Fruit fly (Drosophila melanogaster) whole organism, embryonic: ENCODE data around the gene Eig71Eg.

ENCODE experiments used
- Atf-2 ChIP-seq: fragments of 200-800 bp; sonication (Bioruptor generic); optimal IDR thresholded peaks from 2 replicates; lab custom pipeline; 2016; ENCODE audit warnings: missing biosample characterization, missing genetic modification characterization
- Bdp1 ChIP-seq: fragments of 200-800 bp; sonication (Bioruptor generic); optimal IDR thresholded peaks from 3 replicates; lab custom pipeline; 2016; ENCODE audit warnings: missing biosample characterization, missing genetic modification characterization
- CG10147 ChIP-seq: fragments of 200-800 bp; sonication (Bioruptor generic); optimal IDR thresholded peaks from 2 replicates; lab custom pipeline; 2019; ENCODE audit warnings: missing biosample characterization, mild to moderate bottlenecking, missing genetic modification characterization, moderate library complexity
- CG10565 ChIP-seq: fragments of 200-800 bp; sonication (Bioruptor generic); optimal IDR thresholded peaks from 3 replicates; lab custom pipeline; 2016; ENCODE audit warnings: missing biosample characterization, mild to moderate bottlenecking, missing genetic modification characterization
- CG10979 ChIP-seq: fragments of 200-800 bp; sonication (Bioruptor generic); optimal IDR thresholded peaks from 2 replicates; lab custom pipeline; 2018; ENCODE audit warnings: missing biosample characterization, mild to moderate bottlenecking, missing genetic modification characterization, moderate library complexity
- CG13123 ChIP-seq: fragments of 200-800 bp; sonication (Bioruptor generic); optimal IDR thresholded peaks from 2 replicates; lab custom pipeline; 2016; ENCODE audit warnings: missing biosample characterization, missing genetic modification characterization
- CG1647 ChIP-seq: fragments of 200-800 bp; sonication (Bioruptor generic); optimal IDR thresholded peaks from 3 replicates; lab custom pipeline; 2016; ENCODE audit warnings: missing biosample characterization, missing genetic modification characterization
- CG16815 ChIP-seq: fragments of 200-800 bp; sonication (Bioruptor generic); optimal IDR thresholded peaks from 3 replicates; lab custom pipeline; 2017; ENCODE audit warnings: missing biosample characterization, mild to moderate bottlenecking, missing genetic modification characterization
- CG2120 ChIP-seq: fragments of 200-800 bp; sonication (Bioruptor generic); optimal IDR thresholded peaks from 3 replicates; lab custom pipeline; 2016; ENCODE audit warnings: missing biosample characterization, missing genetic modification characterization
- CG2875 ChIP-seq: fragments of 200-800 bp; sonication (Bioruptor generic); optimal IDR thresholded peaks from 2 replicates; lab custom pipeline; 2017; ENCODE audit warnings: missing biosample characterization, mild to moderate bottlenecking, missing genetic modification characterization, missing genetic modification reagents
- CG4282 ChIP-seq: fragments of 200-800 bp; sonication (Bioruptor generic); optimal IDR thresholded peaks from 2 replicates; lab custom pipeline; 2016; ENCODE audit warnings: missing biosample characterization, missing genetic modification characterization
- CG5180 ChIP-seq: fragments of 200-800 bp; sonication (Bioruptor generic); optimal IDR thresholded peaks from 3 replicates; lab custom pipeline; 2017; ENCODE audit warnings: missing biosample characterization, missing genetic modification characterization, mild to moderate bottlenecking, moderate library complexity, missing genetic modification reagents
- CG6254 ChIP-seq: fragments of 200-800 bp; sonication (Bioruptor generic); optimal IDR thresholded peaks from 3 replicates; lab custom pipeline; 2017; ENCODE audit warnings: mild to moderate bottlenecking, missing biosample characterization, missing genetic modification reagents, missing genetic modification characterization
- CG7928 ChIP-seq: fragments of 200-800 bp; sonication (Bioruptor generic); optimal IDR thresholded peaks from 2 replicates; lab custom pipeline; 2017; ENCODE audit warnings: missing biosample characterization, mild to moderate bottlenecking, missing genetic modification characterization
- CG8359 ChIP-seq: fragments of 200-800 bp; sonication (Bioruptor generic); optimal IDR thresholded peaks from 2 replicates; lab custom pipeline; 2017; ENCODE audit warnings: missing biosample characterization, mild to moderate bottlenecking, missing genetic modification characterization, borderline replicate concordance
- CG8924 ChIP-seq: fragments of 200-800 bp; optimal IDR thresholded peaks from 3 replicates; lab custom pipeline; 2019; ENCODE audit warnings: missing biosample characterization, mild to moderate bottlenecking, missing genetic modification characterization, moderate library complexity
- CG9876 ChIP-seq: fragments of 200-800 bp; sonication (Bioruptor generic); optimal IDR thresholded peaks from 2 replicates; lab custom pipeline; 2016; ENCODE audit warnings: missing biosample characterization, missing genetic modification characterization
- CG9932 ChIP-seq: fragments of 200-800 bp; sonication (Bioruptor generic); IDR thresholded peaks from 2 replicates; pipeline ENCODE4 v1.3.6; 2022; ENCODE audit warnings: missing biosample characterization, missing genetic modification characterization
- Gsc ChIP-seq: fragments of 200-800 bp; sonication (Bioruptor generic); IDR thresholded peaks from 2 replicates; pipeline ENCODE4 v1.3.6; 2022; ENCODE audit warnings: missing biosample characterization, missing genetic modification characterization
- Hr78 ChIP-seq, 2 experiments: fragments of 200-800 bp in 1 of 2; fragments of >200 bp in 1 of 2; sonication (Bioruptor generic) in 1 of 2; optimal IDR thresholded peaks; 2 replicates each; lab custom pipeline; 2017 to 2019; ENCODE audit warnings: missing biosample characterization in 2 of 2, missing genetic modification characterization in 2 of 2, mild to moderate bottlenecking in 1 of 2, moderate library complexity in 1 of 2
- Hsf ChIP-seq: fragments of 200-800 bp; sonication (Bioruptor generic); optimal IDR thresholded peaks from 3 replicates; lab custom pipeline; 2016; ENCODE audit warnings: missing biosample characterization, missing genetic modification characterization
- Kr ChIP-seq: fragments of 200-800 bp; sonication (Bioruptor generic); optimal IDR thresholded peaks from 2 replicates; lab custom pipeline; 2017; ENCODE audit warnings: missing biosample characterization, mild to moderate bottlenecking, missing genetic modification characterization
- MTF-1 ChIP-seq: fragments of 200-800 bp; sonication (Bioruptor generic); optimal IDR thresholded peaks from 2 replicates; lab custom pipeline; 2018; ENCODE audit warnings: missing biosample characterization, mild to moderate bottlenecking, missing genetic modification characterization, borderline replicate concordance
- NfI ChIP-seq: fragments of 200-800 bp; sonication (Bioruptor generic); optimal IDR thresholded peaks from 3 replicates; lab custom pipeline; 2018; ENCODE audit warnings: missing biosample characterization, mild to moderate bottlenecking, missing genetic modification characterization, moderate library complexity
- Oaz ChIP-seq: fragments of 200-800 bp; sonication (Bioruptor generic); IDR thresholded peaks from 2 replicates; pipeline ENCODE4 v1.3.6; 2022; ENCODE audit warnings: missing biosample characterization, missing genetic modification characterization
- Optix ChIP-seq: fragments of 200-800 bp; sonication (Bioruptor generic); IDR thresholded peaks from 3 replicates; pipeline ENCODE4 v1.3.6; 2022; ENCODE audit warnings: missing biosample characterization, missing genetic modification characterization
- Poxn ChIP-seq: fragments of 200-800 bp; sonication (Bioruptor generic); IDR thresholded peaks from 2 replicates; pipeline ENCODE4 v1.3.6; 2022; ENCODE audit warnings: missing biosample characterization, missing genetic modification characterization
- Rfx ChIP-seq: fragments of 200-800 bp; sonication (Bioruptor generic); IDR thresholded peaks from 2 replicates; pipeline ENCODE4 v1.3.6; 2022; ENCODE audit warnings: missing biosample characterization, missing genetic modification characterization
- Tbp ChIP-seq: fragments of >200 bp; optimal IDR thresholded peaks from 2 replicates; lab custom pipeline; 2018; ENCODE audit warnings: missing biosample characterization, missing genetic modification characterization
- ab ChIP-seq: fragments of 200-800 bp; sonication (Bioruptor generic); optimal IDR thresholded peaks from 2 replicates; lab custom pipeline; 2016; ENCODE audit warnings: missing biosample characterization, missing genetic modification characterization
- ap ChIP-seq: fragments of 200-800 bp; sonication (Bioruptor generic); IDR thresholded peaks from 2 replicates; pipeline ENCODE4 v1.3.6; 2022; ENCODE audit warnings: missing biosample characterization, missing genetic modification characterization
- caup ChIP-seq: fragments of 200-800 bp; sonication (Bioruptor generic); optimal IDR thresholded peaks from 3 replicates; lab custom pipeline; 2017; ENCODE audit warnings: missing biosample characterization, mild to moderate bottlenecking, missing genetic modification characterization, moderate library complexity; ENCODE audit not compliant: severe bottlenecking
- chm ChIP-seq: fragments of 200-800 bp; sonication (Bioruptor generic); IDR thresholded peaks from 2 replicates; pipeline ENCODE4 v1.3.6; 2022; ENCODE audit warnings: missing biosample characterization, missing genetic modification characterization
- dimm ChIP-seq: fragments of 200-800 bp; sonication (Bioruptor generic); IDR thresholded peaks from 2 replicates; pipeline ENCODE4 v1.3.6; 2022; ENCODE audit warnings: missing biosample characterization, missing genetic modification characterization
- ems ChIP-seq: fragments of 200-800 bp; sonication (Bioruptor generic); optimal IDR thresholded peaks from 3 replicates; lab custom pipeline; 2016; ENCODE audit warnings: missing biosample characterization, missing genetic modification characterization
- exex ChIP-seq: fragments of 200-800 bp; sonication (Bioruptor generic); optimal IDR thresholded peaks from 4 replicates; lab custom pipeline; 2018; ENCODE audit warnings: missing biosample characterization, mild to moderate bottlenecking, missing genetic modification characterization, moderate library complexity
- gt ChIP-seq: fragments of 200-800 bp; sonication (Bioruptor generic); IDR thresholded peaks from 2 replicates; pipeline ENCODE4 v1.3.6; 2022; ENCODE audit warnings: missing biosample characterization, missing genetic modification characterization
- ham ChIP-seq: fragments of 200-800 bp; sonication (Bioruptor generic); IDR thresholded peaks from 2 replicates; pipeline ENCODE4 v1.3.6; 2022; ENCODE audit warnings: missing biosample characterization, missing genetic modification characterization
- jigr1 ChIP-seq: fragments of 200-800 bp; sonication (Bioruptor generic); IDR thresholded peaks from 3 replicates; pipeline ENCODE4 v1.3.6; 2022; ENCODE audit warnings: missing biosample characterization, missing genetic modification characterization
- ken ChIP-seq: fragments of 200-800 bp; sonication (Bioruptor generic); IDR thresholded peaks from 3 replicates; pipeline ENCODE4 v1.3.6; 2022; ENCODE audit warnings: missing biosample characterization, missing genetic modification characterization
- lov ChIP-seq, 2 experiments: fragments of 200-800 bp in 1 of 2; fragments of >200 bp in 1 of 2; sonication (Bioruptor generic) in 1 of 2; IDR thresholded peaks in 1 of 2; optimal IDR thresholded peaks in 1 of 2; 2 replicates in 1 of 2; 3 replicates in 1 of 2; pipeline versions ENCODE4 v1.3.6 to Lab custom; 2017 to 2022; ENCODE audit warnings: missing biosample characterization in 1 of 2, missing genetic modification characterization in 1 of 2
- mirr ChIP-seq: fragments of 200-800 bp; sonication (Bioruptor generic); optimal IDR thresholded peaks from 3 replicates; lab custom pipeline; 2018; ENCODE audit warnings: missing biosample characterization, mild to moderate bottlenecking, missing genetic modification characterization
- otp ChIP-seq: fragments of 200-800 bp; sonication (Bioruptor generic); IDR thresholded peaks from 3 replicates; pipeline ENCODE4, ENCODE4 v1.3.6; 2022; ENCODE audit warnings: missing biosample characterization, missing genetic modification characterization
- pb ChIP-seq: fragments of 200-800 bp; sonication (Bioruptor generic); optimal IDR thresholded peaks from 3 replicates; lab custom pipeline; 2016; ENCODE audit warnings: missing biosample characterization, missing genetic modification characterization
- rib ChIP-seq: fragments of 200-800 bp; sonication (Bioruptor generic); IDR thresholded peaks from 2 replicates; pipeline ENCODE4 v1.3.6; 2022; ENCODE audit warnings: missing biosample characterization, missing genetic modification characterization
- tio ChIP-seq: fragments of 200-800 bp; sonication (Bioruptor generic); optimal IDR thresholded peaks from 2 replicates; lab custom pipeline; 2017; ENCODE audit warnings: missing biosample characterization, missing genetic modification characterization, inconsistent platforms
- ttk ChIP-seq: fragments of 200-800 bp; sonication (Bioruptor generic); IDR thresholded peaks from 2 replicates; pipeline ENCODE4 v2.1.2; 2022; ENCODE audit warnings: missing biosample characterization, missing genetic modification characterization
- tup ChIP-seq: fragments of 200-800 bp; sonication (Bioruptor generic); optimal IDR thresholded peaks from 2 replicates; lab custom pipeline; 2016; ENCODE audit warnings: missing biosample characterization, mild to moderate bottlenecking, missing genetic modification characterization, moderate library complexity
- zfh1 ChIP-seq: fragments of 200-800 bp; sonication (Bioruptor generic); IDR thresholded peaks from 3 replicates; pipeline ENCODE4 v1.3.6; 2022; ENCODE audit warnings: missing biosample characterization, missing genetic modification characterization

The Eig71Eg gene

dm6 chr3L:15690711-15691591, 33.5 kb downstream of the Eig71Eg start (continued):
- TF ChIP-seq ap (GFP tag; lab: Robert Waterston, UW) (no peak), lov (optimal IDR thresholded peaks at IDR 0.05; lab: Kevin White, UChicago) (no peak), lov (GFP tag; IDR thresholded peaks at IDR 0.05; lab: Robert Waterston, UW) (no peak), tup (GFP tag; lab: Kevin White, UChicago) (no peak), ttk (GFP tag; lab: Robert Waterston, UW) (peak; percentile 14; the same call in 1 of the 2 replicates), CG9932 (GFP tag; lab: Robert Waterston, UW) (peak; percentile 54), CG10979 (peak; percentile 86), mirr (GFP tag; lab: Kevin White, UChicago) (peak; percentile 23), Optix (GFP tag; lab: Robert Waterston, UW) (no peak), ems (GFP tag; lab: Kevin White, UChicago) (no peak), CG6254 (GFP tag; lab: Kevin White, UChicago) (peak; percentile 63), gt (GFP tag; lab: Robert Waterston, UW) (no peak), CG10565 (no peak), CG5180 (GFP tag; lab: Kevin White, UChicago) (no peak), Gsc (GFP tag; lab: Robert Waterston, UW) (no peak), Tbp (GFP tag; lab: Kevin White, UChicago) (no peak), CG13123 (GFP tag; lab: Kevin White, UChicago) (no peak), pb (peak; percentile 21), CG8359 (no peak), ab (GFP tag; lab: Kevin White, UChicago) (no peak), zfh1 (peak; percentile 47; the same call in 2 of the 3 replicates), CG7928 (GFP tag; lab: Kevin White, UChicago) (no peak), CG9876 (GFP tag; lab: Kevin White, UChicago) (no peak), rib (no peak), ham (no peak), Rfx (GFP tag; lab: Robert Waterston, UW) (no peak; the same call in 1 of the 2 replicates), caup (peak; percentile 30), Kr (GFP tag; lab: Kevin White, UChicago) (peak; percentile 10), CG1647 (GFP tag; lab: Kevin White, UChicago) (no peak), CG16815 (no peak), ken (GFP tag; lab: Robert Waterston, UW) (0 out of 3 replicates have a peak, but pooled peaks have one; percentile 7), MTF-1 (GFP tag; lab: Kevin White, UChicago) (no peak), otp (no peak), chm (GFP tag; lab: Robert Waterston, UW) (no peak), Hr78 (GFP tag; optimal IDR thresholded peaks at IDR 0.05; lab: Kevin White, UChicago) (peak in 1 of 2 experiments; percentile 29), CG2120 (GFP tag; lab: Kevin White, UChicago) (peak; percentile 0), Oaz (GFP tag; lab: Robert Waterston, UW) (peak; percentile 53), exex (tag; lab: Kevin White, UChicago) (peak; percentile 56), Atf-2 (GFP tag; lab: Kevin White, UChicago) (no peak), NfI (GFP tag; lab: Kevin White, UChicago) (no peak), Poxn (GFP tag; lab: Robert Waterston, UW) (no peak), tio (GFP tag; lab: Kevin White, UChicago) (no peak), jigr1 (no peak), CG8924 (tag; lab: Kevin White, UChicago) (peak; percentile 73), CG4282 (no peak), CG2875 (GFP tag; lab: Kevin White, UChicago) (peak; percentile 32), Bdp1 (GFP tag; lab: Kevin White, UChicago) (no peak), CG10147 (no peak), Hsf (GFP tag; lab: Kevin White, UChicago) (no peak), dimm (no peak)
